Worm (Caenorhabditis elegans) whole organism, L4 larva: ENCODE results near the gene C08F1.11.

Experiments used
- F10B5.3 ChIP-seq: sonication (generic microtip); optimal IDR thresholded peaks from 2 replicates; lab custom pipeline; 2016; ENCODE audit warnings: mild to moderate bottlenecking, missing genetic modification characterization, missing compliant biosample characterization
- Y105C5A.15 ChIP-seq: fragments of 200-800 bp; sonication (Bioruptor generic); IDR thresholded peaks from 2 replicates; pipeline ENCODE4 v1.3.6; 2022; ENCODE audit warnings: missing genetic modification characterization, missing compliant biosample characterization
- ZK337.2 ChIP-seq: fragments of 200-800 bp; sonication (Bioruptor generic); IDR thresholded peaks from 2 replicates; pipeline ENCODE4 v1.3.6; 2022; ENCODE audit warnings: missing genetic modification reagents, missing genetic modification characterization, missing compliant biosample characterization
- ZK546.5 ChIP-seq, 2 experiments: sonication (generic microtip); optimal IDR thresholded peaks; 2 replicates each; lab custom pipeline; 2017; ENCODE audit warnings: missing biosample characterization in 2 of 2, missing genetic modification characterization in 2 of 2
- ceh-28 ChIP-seq: fragments of 150-350 bp; optimal IDR thresholded peaks from 2 replicates; lab custom pipeline; 2014; ENCODE audit warnings: missing biosample characterization, missing genetic modification reagents, missing genetic modification characterization
- daf-8 ChIP-seq: fragments of 200-800 bp; sonication (Bioruptor generic); IDR thresholded peaks from 2 replicates; pipeline ENCODE4 v1.3.6; 2022; ENCODE audit warnings: missing genetic modification characterization, missing compliant biosample characterization
- dve-1 ChIP-seq: sonication (generic microtip); optimal IDR thresholded peaks from 2 replicates; lab custom pipeline; 2017; ENCODE audit warnings: antibody characterized with exemption, mild to moderate bottlenecking, missing genetic modification characterization, missing compliant biosample characterization; ENCODE audit not compliant: insufficient read depth
- jun-1 ChIP-seq: fragments of 150-350 bp; optimal IDR thresholded peaks from 2 replicates; lab custom pipeline; 2014; ENCODE audit warnings: missing biosample characterization, missing genetic modification reagents, missing genetic modification characterization
- lin-29 ChIP-seq: fragments of 200-800 bp; sonication (Bioruptor generic); IDR thresholded peaks from 2 replicates; pipeline ENCODE4 v1.3.6; 2022; ENCODE audit warnings: missing genetic modification reagents, missing genetic modification characterization, missing compliant biosample characterization
- mes-2 ChIP-seq: sonication (generic microtip); optimal IDR thresholded peaks from 2 replicates; lab custom pipeline; 2016; ENCODE audit warnings: missing genotype, mild to moderate bottlenecking, missing genetic modification characterization, missing compliant biosample characterization; ENCODE audit not compliant: poor library complexity, severe bottlenecking
- nhr-10 ChIP-seq: fragments of 150-350 bp; optimal IDR thresholded peaks from 2 replicates; lab custom pipeline; 2014; ENCODE audit warnings: missing biosample characterization, missing genetic modification characterization
- skn-1 ChIP-seq: fragments of 150-350 bp; optimal IDR thresholded peaks from 2 replicates; lab custom pipeline; 2014; ENCODE audit warnings: missing biosample characterization, missing genetic modification characterization
- zfp-3 ChIP-seq: fragments of 200-800 bp; sonication (Bioruptor generic); conservative IDR thresholded peaks from 2 replicates; pipeline ENCODE4 v1.3.6; 2022; ENCODE audit warnings: missing genetic modification reagents, missing genetic modification characterization, missing compliant biosample characterization
- ztf-11 ChIP-seq: fragments of 150-350 bp; optimal IDR thresholded peaks from 2 replicates; lab custom pipeline; 2014; ENCODE audit warnings: missing biosample characterization, missing genetic modification characterization

DNA sequence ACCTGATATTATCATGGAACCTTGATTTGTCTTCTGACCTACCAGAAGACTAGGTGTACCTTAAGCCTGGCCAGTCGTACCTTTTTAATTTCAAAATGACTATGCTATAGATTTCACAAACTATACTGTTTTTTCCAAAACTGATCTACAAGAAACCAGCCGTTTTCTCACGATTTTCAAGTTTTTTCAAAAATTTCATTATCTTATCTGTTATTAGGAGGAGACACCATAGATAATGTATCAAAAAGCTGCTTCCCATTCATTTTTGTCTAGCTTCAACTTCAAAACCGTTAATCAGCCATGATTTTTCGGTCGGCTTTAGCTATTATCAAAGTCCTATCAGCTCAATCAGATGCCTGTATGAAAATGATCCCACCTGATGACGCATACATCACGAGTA, 42.2 kb downstream of the C08F1.11 start, which contains the start of gene F36H5.12:
- TF ChIP-seq ZK546.5 (tag; optimal IDR thresholded peaks at IDR 0.05; lab: Kevin White, UChicago) (no peak), mes-2 (tag; lab: Kevin White, UChicago) (no peak), F10B5.3 (tag; lab: Kevin White, UChicago) (no peak), dve-1 (tag; lab: Kevin White, UChicago) (no peak), jun-1 (tag; lab: Kevin White, UChicago) (no peak), lin-29 (no peak), ceh-28 (tag; lab: Kevin White, UChicago) (no peak), zfp-3 (GFP tag; lab: Robert Waterston, UW) (no peak), ZK337.2 (GFP tag; lab: Robert Waterston, UW) (no peak), Y105C5A.15 (GFP tag; lab: Robert Waterston, UW) (no peak), daf-8 (no peak), skn-1 (no peak), ztf-11 (no peak), nhr-10 (tag; lab: Kevin White, UChicago) (no peak)
